Worm (Caenorhabditis elegans) whole organism, L4 larva: ENCODE data around the gene F55A11.8.

ENCODE experiments used
- ZK337.2 ChIP-seq: fragments of 200-800 bp; sonication (Bioruptor generic); IDR thresholded peaks from 2 replicates; pipeline ENCODE4 v1.3.6; 2022; ENCODE audit warnings: missing genetic modification reagents, missing genetic modification characterization, missing compliant biosample characterization
- ces-1 ChIP-seq: fragments of 150-350 bp; sonication (generic microtip); optimal IDR thresholded peaks from 4 replicates; lab custom pipeline; 2014; ENCODE audit warnings: missing biosample characterization, missing genetic modification reagents, missing genetic modification characterization
- ctbp-1 ChIP-seq: fragments of 200-800 bp; sonication (Bioruptor generic); IDR thresholded peaks from 2 replicates; pipeline ENCODE4 v1.3.6; 2022; ENCODE audit warnings: missing genetic modification reagents, missing genetic modification characterization, missing compliant biosample characterization
- daf-8 ChIP-seq: fragments of 200-800 bp; sonication (Bioruptor generic); IDR thresholded peaks from 2 replicates; pipeline ENCODE4 v1.3.6; 2022; ENCODE audit warnings: missing genetic modification characterization, missing compliant biosample characterization
- egl-27 ChIP-seq: sonication (generic microtip); optimal IDR thresholded peaks from 3 replicates; lab custom pipeline; 2017; ENCODE audit warnings: missing biosample characterization, missing genetic modification reagents, missing genetic modification characterization
- hif-1 ChIP-seq, 2 experiments: sonication (generic microtip); optimal IDR thresholded peaks; 2 replicates each; lab custom pipeline; 2016 to 2017; ENCODE audit warnings: missing compliant biosample characterization in 2 of 2, missing genetic modification characterization in 2 of 2, missing genetic modification reagents in 2 of 2, missing genotype in 2 of 2, mild to moderate bottlenecking in 1 of 2
- pha-4 ChIP-seq, 2 experiments: fragments of 150-350 bp in 1 of 2; fragments of 200-800 bp in 1 of 2; sonication (Bioruptor generic) in 1 of 2; IDR thresholded peaks in 1 of 2; optimal IDR thresholded peaks in 1 of 2; 2 replicates each; pipeline versions ENCODE4 v1.3.6 to Lab custom; 2014 to 2022; ENCODE audit warnings: missing genetic modification characterization in 2 of 2, missing genetic modification reagents in 2 of 2, missing biosample characterization in 1 of 2, missing compliant biosample characterization in 1 of 2
- skn-1 ChIP-seq: fragments of 150-350 bp; optimal IDR thresholded peaks from 2 replicates; lab custom pipeline; 2014; ENCODE audit warnings: missing biosample characterization, missing genetic modification characterization
- spr-3 ChIP-seq: fragments of 200-800 bp; sonication (Bioruptor generic); optimal IDR thresholded peaks from 2 replicates; lab custom pipeline; 2018; ENCODE audit warnings: mild to moderate bottlenecking, missing genetic modification characterization, missing compliant biosample characterization
- unc-39 ChIP-seq: sonication (generic microtip); optimal IDR thresholded peaks from 2 replicates; lab custom pipeline; 2017; ENCODE audit warnings: missing biosample characterization, missing genetic modification characterization
- ztf-11 ChIP-seq: fragments of 150-350 bp; optimal IDR thresholded peaks from 2 replicates; lab custom pipeline; 2014; ENCODE audit warnings: missing biosample characterization, missing genetic modification characterization

DNA sequence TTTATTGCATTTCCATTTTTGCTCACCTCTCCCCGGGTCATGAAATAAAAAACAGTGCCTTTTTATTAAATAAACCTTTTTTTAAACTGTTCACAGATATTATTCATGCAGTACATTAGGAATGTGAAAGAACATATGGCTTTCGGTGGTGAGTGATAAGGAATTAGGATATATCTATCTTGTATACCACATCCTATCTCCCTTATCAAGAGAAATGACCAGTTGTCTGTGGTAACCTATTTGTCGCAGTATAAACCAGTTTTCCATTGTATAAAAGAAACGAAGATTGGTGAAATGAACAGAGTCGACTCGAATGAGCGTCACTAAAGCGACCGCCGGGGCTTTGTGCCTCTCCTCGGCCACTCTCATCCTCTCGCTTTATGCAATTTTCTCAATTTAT, 41.3 kb downstream of the F55A11.8 start, which contains the start of gene col-158:
- TF ChIP-seq ctbp-1 (GFP tag; lab: Robert Waterston, UW) (no peak), daf-8 (GFP tag; lab: Robert Waterston, UW) (no peak), unc-39 (no peak), skn-1 (no peak), ces-1 (no peak), ztf-11 (tag; lab: Kevin White, UChicago) (no peak), spr-3 (GFP tag; lab: Kevin White, UChicago) (no peak), pha-4 (GFP tag; IDR thresholded peaks at IDR 0.05; lab: Robert Waterston, UW) (no peak), pha-4 (tag; optimal IDR thresholded peaks at IDR 0.05; lab: Kevin White, UChicago) (no peak), egl-27 (tag; lab: Kevin White, UChicago) (no peak), ZK337.2 (no peak), hif-1 (tag; optimal IDR thresholded peaks at IDR 0.05; lab: Kevin White, UChicago) (no peak)
